Fruit fly (Drosophila melanogaster): ENCODE results near the gene CG13599.

The CG13599 gene

DNA sequence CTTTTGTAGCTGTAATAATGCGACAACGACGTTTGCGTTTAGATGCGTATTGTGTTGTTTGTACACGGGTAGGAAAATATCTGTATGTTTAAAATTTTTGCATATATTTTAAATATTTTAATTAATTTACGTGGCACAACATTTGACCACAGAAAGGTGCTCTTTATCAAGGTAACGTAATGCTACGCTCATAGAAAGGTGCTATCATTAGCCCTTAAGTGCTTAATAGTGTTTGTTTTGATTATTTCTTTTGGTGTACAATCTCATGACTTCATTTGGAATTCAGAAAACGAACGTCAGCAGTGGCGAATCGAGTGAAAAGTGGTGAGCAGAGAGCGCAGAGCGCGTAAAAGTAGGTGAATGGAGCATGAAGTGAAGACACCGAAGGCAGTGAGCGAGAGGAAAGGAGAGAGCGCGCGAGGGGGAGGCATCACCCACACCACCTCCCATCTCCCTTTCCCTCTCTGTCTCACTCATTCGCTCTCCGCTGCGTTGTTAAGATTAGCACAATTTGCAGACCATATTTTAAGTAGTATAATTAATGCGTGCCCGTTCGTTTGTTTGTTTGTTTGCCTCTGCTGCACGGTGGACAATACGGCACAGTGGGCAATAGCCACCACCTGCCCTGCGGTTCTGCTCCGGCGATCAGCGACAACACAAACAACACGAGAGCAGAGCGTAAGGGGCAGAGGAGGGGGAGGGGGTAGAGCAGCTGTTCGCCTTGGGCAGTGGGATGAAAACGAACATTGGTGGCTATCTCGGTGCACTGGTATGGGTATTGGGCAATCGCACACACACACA is 9.5 kb upstream of the CG13599 start (continued):
- TF ChIP-seq CG17385 (GFP tag; optimal IDR thresholded peaks at IDR 0.05) (peak; percentile 18), CG12071 (GFP tag; optimal IDR thresholded peaks at IDR 0.05) (peak; percentile 52), Ets65A (GFP tag) (peak; percentile 8), ems (GFP tag; optimal IDR thresholded peaks at IDR 0.05) (no peak), cas (GFP tag; IDR thresholded peaks at IDR 0.05) (no peak), psq (GFP tag; optimal IDR thresholded peaks at IDR 0.05) (no peak), CG11695 (GFP tag; IDR thresholded peaks at IDR 0.05) (peak; percentile 54; the same call in 2 of the 3 replicates), CG11504 (tag; optimal IDR thresholded peaks at IDR 0.05) (peak; percentile 59), CG14710 (tag; optimal IDR thresholded peaks at IDR 0.05) (no peak), CG3838 (GFP tag; optimal IDR thresholded peaks at IDR 0.05) (no peak), bab2 (GFP tag; optimal IDR thresholded peaks at IDR 0.05) (no peak), CG7987 (GFP tag; optimal IDR thresholded peaks at IDR 0.05) (peak; percentile 83), twi (tag; optimal IDR thresholded peaks at IDR 0.05) (peak; percentile 15), Hmr (GFP tag; optimal IDR thresholded peaks at IDR 0.05) (peak; percentile 42), CG6272 (GFP tag; IDR thresholded peaks at IDR 0.05) (no peak), CG32772 (GFP tag; IDR thresholded peaks at IDR 0.05) (0 out of 2 replicates have a peak, but pooled peaks have one; percentile 7), CG2712 (tag; optimal IDR thresholded peaks at IDR 0.05) (peak; percentile 31), slbo (GFP tag; IDR thresholded peaks at IDR 0.05) (peak; percentile 40), Med (GFP tag) (peak; percentile 80), CG8924 (tag; optimal IDR thresholded peaks at IDR 0.05) (no peak), nom (GFP tag; optimal IDR thresholded peaks at IDR 0.05) (no peak), cato (GFP tag; optimal IDR thresholded peaks at IDR 0.05; ENCODE audit: borderline replicate concordance) (no peak), fd3F (GFP tag; optimal IDR thresholded peaks at IDR 0.05) (peak; percentile 59), yki (optimal IDR thresholded peaks at IDR 0.05) (peak; percentile 70), CG6654 (GFP tag; optimal IDR thresholded peaks at IDR 0.05) (no peak), crol (GFP tag; IDR thresholded peaks at IDR 0.05) (peak; percentile 98), hkb (optimal IDR thresholded peaks at IDR 0.05) (no peak), hkb (GFP tag; IDR thresholded peaks at IDR 0.05) (peak; percentile 64), CG33557 (GFP tag; optimal IDR thresholded peaks at IDR 0.05) (no peak), bowl (GFP tag; IDR thresholded peaks at IDR 0.05) (no peak; the same call in 1 of the 2 replicates), CG4328 (GFP tag; optimal IDR thresholded peaks at IDR 0.05) (peak; percentile 35), Meics (GFP tag; optimal IDR thresholded peaks at IDR 0.05) (peak; percentile 5), trem (tag; optimal IDR thresholded peaks at IDR 0.05) (peak; percentile 8), sisA (GFP tag; IDR thresholded peaks at IDR 0.05) (peak; percentile 49), ftz-f1 (GFP tag; optimal IDR thresholded peaks at IDR 0.05) (peak; percentile 90), fd102C (GFP tag; optimal IDR thresholded peaks at IDR 0.05) (no peak), CG2875 (GFP tag; optimal IDR thresholded peaks at IDR 0.05) (no peak), CG6854 (GFP tag; optimal IDR thresholded peaks at IDR 0.05) (peak; percentile 16), H15 (GFP tag; IDR thresholded peaks at IDR 0.05) (0 out of 3 replicates have a peak, but pooled peaks have one; percentile 33), Aef1 (GFP tag; IDR thresholded peaks at IDR 0.05) (peak; percentile 70), CG10267 (tag; optimal IDR thresholded peaks at IDR 0.05) (no peak), Doc3 (GFP tag; IDR thresholded peaks at IDR 0.05; ENCODE audit: partially characterized antibody) (no peak), ranshi (GFP tag; IDR thresholded peaks at IDR 0.05) (peak; percentile 62; the same call in 1 of the 2 replicates), CG4617 (GFP tag; optimal IDR thresholded peaks at IDR 0.05; ENCODE audit: borderline replicate concordance) (no peak), cad (GFP tag; optimal IDR thresholded peaks at IDR 0.05) (no peak), CG4360 (GFP tag; IDR thresholded peaks at IDR 0.05) (no peak), exex (tag; optimal IDR thresholded peaks at IDR 0.05) (no peak), Bgb (GFP tag; IDR thresholded peaks at IDR 0.05; ENCODE audit: partially characterized antibody) (no peak; the same call in 1 of the 2 replicates), Hr51 (GFP tag; optimal IDR thresholded peaks at IDR 0.05) (peak in 1 of 2 experiments; percentile 59)
